Worm (Caenorhabditis elegans): ENCODE measurements around the gene gba-4.

gba-4 gene

DNA sequence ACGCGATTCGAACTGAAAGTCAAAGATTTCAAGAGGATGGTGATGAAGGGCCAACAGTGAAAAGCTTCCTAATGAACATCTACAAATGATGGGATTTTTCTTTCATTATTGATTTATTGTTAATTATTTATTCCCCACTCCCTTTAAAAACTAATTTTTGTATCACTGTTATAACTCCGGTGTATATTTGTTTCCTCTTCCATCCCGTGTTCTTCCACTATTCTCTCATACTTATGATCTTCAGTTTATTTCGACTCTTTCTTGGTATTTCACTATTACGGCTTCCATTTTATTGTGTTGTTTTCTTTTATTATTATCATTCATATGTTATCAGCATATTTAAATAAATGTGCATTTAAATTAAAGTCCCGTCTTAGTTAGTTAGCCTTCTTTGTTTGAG, 23.6 kb upstream of the gba-4 start:
- peak; percentile 24 for TF ChIP-seq ZK185.1 (tag; optimal IDR thresholded peaks at IDR 0.05; ENCODE audit: poor library complexity, severe bottlenecking)
- TF ChIP-seq C06A6.2 (GFP tag; conservative IDR thresholded peaks at IDR 0.05): 0 out of 2 replicates have a peak, but pooled peaks have one; percentile 6
- TF ChIP-seq snpc-1.3 (tag; optimal IDR thresholded peaks at IDR 0.05; ENCODE audit: insufficient read depth): peak; percentile 34
- TF ChIP-seq nhr-80 (tag; optimal IDR thresholded peaks at IDR 0.05): peak; percentile 66
- TF ChIP-seq nhr-90 (tag; optimal IDR thresholded peaks at IDR 0.05): peak; percentile 44
- no peak for TF ChIP-seq madf-6 (GFP tag; IDR thresholded peaks at IDR 0.05)
- no peak for TF ChIP-seq Y56A3A.18 (GFP tag; IDR thresholded peaks at IDR 0.05)
- TF ChIP-seq bed-1 (GFP tag; IDR thresholded peaks at IDR 0.05): no peak
- TF ChIP-seq F23B12.7 (tag; optimal IDR thresholded peaks at IDR 0.05; ENCODE audit: insufficient read depth): peak; percentile 47

DNA sequence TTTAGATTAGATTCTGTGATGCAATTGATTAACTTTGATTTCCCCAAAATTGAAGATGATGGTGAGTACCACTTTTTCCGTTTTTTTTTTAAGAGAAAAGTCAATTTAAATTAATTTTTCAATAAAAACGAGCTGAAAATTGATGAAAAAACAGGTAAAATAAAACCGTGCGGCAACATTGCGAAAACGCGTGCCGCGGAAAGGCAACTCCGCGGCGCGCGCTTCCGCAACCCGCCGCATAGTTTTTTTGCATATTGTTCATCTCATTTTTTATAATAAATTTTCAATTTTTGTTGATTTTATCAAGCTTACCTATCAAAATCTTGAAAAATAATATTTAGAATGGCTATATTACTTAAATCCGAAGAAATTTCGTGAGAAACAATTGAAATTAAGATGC, 20.2 kb upstream of the gba-4 start:
- no peak for TF ChIP-seq him-1 (tag; optimal IDR thresholded peaks at IDR 0.05)
- TF ChIP-seq nfya-1 (tag; optimal IDR thresholded peaks at IDR 0.05; ENCODE audit: borderline replicate concordance, insufficient read depth): no peak
- TF ChIP-seq egrh-3 (GFP tag; IDR thresholded peaks at IDR 0.05): no peak
- peak; percentile 12 for TF ChIP-seq efl-1 (GFP tag; optimal IDR thresholded peaks at IDR 0.05)
- no peak for TF ChIP-seq ztf-6 (GFP tag; IDR thresholded peaks at IDR 0.05)
- no peak for TF ChIP-seq nfya-2 (GFP tag; IDR thresholded peaks at IDR 0.05)
- no peak for TF ChIP-seq nhr-80 (tag; optimal IDR thresholded peaks at IDR 0.05)
- TF ChIP-seq snpc-3.4 (tag; optimal IDR thresholded peaks at IDR 0.05): no peak
- TF ChIP-seq ztf-18 (tag; optimal IDR thresholded peaks at IDR 0.05): no peak
- no peak for TF ChIP-seq hmg-20 (GFP tag; IDR thresholded peaks at IDR 0.05)
- no peak for TF ChIP-seq ZK185.1 (tag; optimal IDR thresholded peaks at IDR 0.05; ENCODE audit: poor library complexity, severe bottlenecking)
- TF ChIP-seq zfh-2 (GFP tag; conservative IDR thresholded peaks at IDR 0.05): no peak
- TF ChIP-seq attf-5 (GFP tag; optimal IDR thresholded peaks at IDR 0.05): no peak
- TF ChIP-seq madf-8 (GFP tag; conservative IDR thresholded peaks at IDR 0.05): no peak
- TF ChIP-seq snpc-1.3 (tag; optimal IDR thresholded peaks at IDR 0.05; ENCODE audit: insufficient read depth): peak; percentile 18
- no peak for TF ChIP-seq ceh-27 (GFP tag; optimal IDR thresholded peaks at IDR 0.05)
- TF ChIP-seq bed-2 (GFP tag; IDR thresholded peaks at IDR 0.05): no peak
- no peak for TF ChIP-seq ztf-22 (GFP tag; optimal IDR thresholded peaks at IDR 0.05)
- no peak for TF ChIP-seq atf-7 (tag; optimal IDR thresholded peaks at IDR 0.05)
- no peak for TF ChIP-seq cebp-1 (GFP tag; IDR thresholded peaks at IDR 0.05)
- TF ChIP-seq cebp-1 (tag; optimal IDR thresholded peaks at IDR 0.05): peak; percentile 6
- no peak for TF ChIP-seq F49E8.2 (tag; optimal IDR thresholded peaks at IDR 0.05; ENCODE audit: insufficient read depth)
- TF ChIP-seq somi-1 (GFP tag; optimal IDR thresholded peaks at IDR 0.05): no peak
- no peak for TF ChIP-seq madf-3 (GFP tag; IDR thresholded peaks at IDR 0.05)
- no peak for TF ChIP-seq hlh-26 (GFP tag; conservative IDR thresholded peaks at IDR 0.05)
- TF ChIP-seq snpc-4 (GFP tag; optimal IDR thresholded peaks at IDR 0.05): no peak
- TF ChIP-seq snpc-4 (tag; optimal IDR thresholded peaks at IDR 0.05): peak in 2 of 4 experiments; percentile 65 to 78
- peak; percentile 9 for TF ChIP-seq lsl-1 (GFP tag; optimal IDR thresholded peaks at IDR 0.05)
- peak; percentile 14 for TF ChIP-seq rpc-1 (optimal IDR thresholded peaks at IDR 0.05)
- no peak for TF ChIP-seq rpc-1 (tag; optimal IDR thresholded peaks at IDR 0.05)
- no peak for TF ChIP-seq madf-10 (tag; optimal IDR thresholded peaks at IDR 0.05)
- TF ChIP-seq Y53F4B.3 (GFP tag; IDR thresholded peaks at IDR 0.05): no peak
- TF ChIP-seq aptf-2 (GFP tag; conservative IDR thresholded peaks at IDR 0.05): no peak
- TF ChIP-seq mcd-1 (GFP tag; IDR thresholded peaks at IDR 0.05): no peak
- TF ChIP-seq ceh-100 (GFP tag; IDR thresholded peaks at IDR 0.05): 0 out of 2 replicates have a peak, but pooled peaks have one; percentile 26
- TF ChIP-seq Y56A3A.18 (GFP tag; IDR thresholded peaks at IDR 0.05): no peak
- no peak for TF ChIP-seq athp-1 (tag; optimal IDR thresholded peaks at IDR 0.05)

Measured in whole organism, young adult.